Worm (Caenorhabditis elegans) whole organism, midembryonic: ENCODE results near the gene W06D11.3.

Experiments
- T22C8.4 ChIP-seq: fragments of 200-800 bp; sonication (Bioruptor generic); IDR thresholded peaks from 2 replicates; pipeline ENCODE4 v1.3.6; 2022; ENCODE audit warnings: missing genetic modification characterization, missing compliant biosample characterization
- flt-1 ChIP-seq: fragments of 200-800 bp; sonication (Bioruptor generic); IDR thresholded peaks from 2 replicates; pipeline ENCODE4 v1.3.6; 2022; ENCODE audit warnings: missing genetic modification characterization, missing compliant biosample characterization
- med-1 ChIP-seq: sonication (generic microtip); optimal IDR thresholded peaks from 2 replicates; lab custom pipeline; 2017; ENCODE audit warnings: missing genetic modification characterization, mild to moderate bottlenecking, missing compliant biosample characterization, antibody characterized with exemption, missing genetic modification reagents; ENCODE audit not compliant: insufficient read depth
- ref-1 ChIP-seq: fragments of 200-800 bp; sonication (Bioruptor generic); conservative IDR thresholded peaks from 2 replicates; pipeline ENCODE4 v1.3.6; 2022; ENCODE audit warnings: missing genetic modification reagents, missing genetic modification characterization, missing compliant biosample characterization
- ztf-29 ChIP-seq: fragments of 200-800 bp; sonication (Bioruptor generic); IDR thresholded peaks from 2 replicates; pipeline ENCODE4 v1.3.6; 2022; ENCODE audit warnings: missing genetic modification reagents, missing genetic modification characterization, missing compliant biosample characterization

- no peak for TF ChIP-seq flt-1
- TF ChIP-seq med-1 (GFP tag; lab: Kevin White, UChicago), result no peak
- TF ChIP-seq T22C8.4, result no peak
- no peak for TF ChIP-seq ref-1 (GFP tag; lab: Robert Waterston, UW)
- TF ChIP-seq ztf-29 (GFP tag; lab: Robert Waterston, UW), result no peak
Measured at ce11 chrX:12285496-12285895, 13.0 kb upstream of the W06D11.3 start, which contains the start of gene lips-2.
